Worm (Caenorhabditis elegans) whole organism, early embryonic: Measurements from ENCODE around the gene str-99.

Experiments
- B0310.2 ChIP-seq: sonication (generic microtip); optimal IDR thresholded peaks from 2 replicates; lab custom pipeline; 2016; ENCODE audit warnings: mild to moderate bottlenecking, missing genetic modification characterization, missing compliant biosample characterization
- aly-1 ChIP-seq: sonication (generic microtip); optimal IDR thresholded peaks from 2 replicates; lab custom pipeline; 2016; ENCODE audit warnings: missing genetic modification characterization, missing compliant biosample characterization
- ama-1 ChIP-seq: fragments of 150-350 bp; optimal IDR thresholded peaks from 2 replicates; lab custom pipeline; 2014
- ceh-13 ChIP-seq: fragments of 200-800 bp; sonication (Bioruptor generic); optimal IDR thresholded peaks from 2 replicates; lab custom pipeline; 2018; ENCODE audit warnings: mild to moderate bottlenecking, missing genetic modification characterization, missing compliant biosample characterization
- ceh-36 ChIP-seq: sonication (generic microtip); optimal IDR thresholded peaks from 2 replicates; lab custom pipeline; 2016; ENCODE audit warnings: missing genetic modification characterization, inconsistent platforms, missing compliant biosample characterization
- ets-7 ChIP-seq: sonication (generic microtip); optimal IDR thresholded peaks from 2 replicates; lab custom pipeline; 2016; ENCODE audit warnings: missing genotype, missing genetic modification characterization, missing compliant biosample characterization
- flt-1 ChIP-seq: fragments of 200-800 bp; sonication (Bioruptor generic); IDR thresholded peaks from 2 replicates; pipeline ENCODE4 v1.3.6; 2022; ENCODE audit warnings: missing genetic modification characterization, missing compliant biosample characterization
- hmbx-1 ChIP-seq: sonication (generic microtip); optimal IDR thresholded peaks from 2 replicates; lab custom pipeline; 2016; ENCODE audit warnings: mild to moderate bottlenecking, missing genetic modification characterization, missing compliant biosample characterization
- hmg-4 ChIP-seq: fragments of 200-800 bp; sonication (Bioruptor generic); optimal IDR thresholded peaks from 2 replicates; lab custom pipeline; 2018; ENCODE audit warnings: mild to moderate bottlenecking, missing genetic modification characterization, missing compliant biosample characterization
- pes-1 ChIP-seq: fragments of 200-800 bp; sonication (Bioruptor generic); IDR thresholded peaks from 2 replicates; pipeline ENCODE4 v1.3.6; 2022; ENCODE audit warnings: missing genetic modification reagents, missing genetic modification characterization, missing compliant biosample characterization
- scrt-1 ChIP-seq: fragments of 200-800 bp; sonication (Bioruptor generic); IDR thresholded peaks from 2 replicates; pipeline ENCODE4 v1.3.6; 2022; ENCODE audit warnings: missing genetic modification characterization, missing compliant biosample characterization
- tbx-11 ChIP-seq: fragments of 200-800 bp; sonication (Bioruptor generic); IDR thresholded peaks from 2 replicates; pipeline ENCODE4 v1.3.6; 2022; ENCODE audit warnings: missing genetic modification characterization, missing compliant biosample characterization
- tra-4 ChIP-seq: sonication (generic microtip); optimal IDR thresholded peaks from 2 replicates; lab custom pipeline; 2017; ENCODE audit warnings: missing genetic modification characterization, missing compliant biosample characterization

DNA sequence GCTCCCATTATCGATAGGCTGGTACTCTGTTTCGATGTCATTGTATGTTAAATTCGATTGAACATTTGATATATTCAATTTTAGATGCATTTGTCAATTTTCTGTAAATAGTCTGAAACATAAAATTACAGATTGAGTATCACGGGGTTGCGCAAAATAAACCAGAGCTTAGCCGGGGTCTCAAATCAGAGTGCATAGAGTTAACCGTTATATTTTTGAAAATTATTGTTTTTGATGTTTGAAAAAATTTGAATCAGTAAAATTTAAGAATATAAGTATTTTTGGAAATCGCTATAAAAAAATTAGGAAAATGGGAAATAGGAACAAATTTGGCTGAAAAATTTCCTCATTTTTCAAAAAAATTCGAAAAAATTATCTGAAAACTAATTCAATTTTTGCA, 1.3 kb upstream of the str-99 start, which contains the start of gene F10A3.17:
- TF ChIP-seq ama-1 (no peak), tbx-11 (GFP tag; lab: Robert Waterston, UW) (no peak), ceh-13 (no peak), scrt-1 (GFP tag; lab: Robert Waterston, UW) (no peak), pes-1 (GFP tag; lab: Robert Waterston, UW) (no peak), hmg-4 (no peak), tra-4 (tag; lab: Kevin White, UChicago) (no peak), B0310.2 (tag; lab: Kevin White, UChicago) (no peak), flt-1 (no peak), ets-7 (tag; lab: Kevin White, UChicago) (no peak), ceh-36 (no peak), hmbx-1 (tag; lab: Kevin White, UChicago) (no peak), aly-1 (tag; lab: Kevin White, UChicago) (no peak)
